Fruit fly (Drosophila melanogaster): Measurements from ENCODE around the gene ppk21.

The ppk21 gene

DNA sequence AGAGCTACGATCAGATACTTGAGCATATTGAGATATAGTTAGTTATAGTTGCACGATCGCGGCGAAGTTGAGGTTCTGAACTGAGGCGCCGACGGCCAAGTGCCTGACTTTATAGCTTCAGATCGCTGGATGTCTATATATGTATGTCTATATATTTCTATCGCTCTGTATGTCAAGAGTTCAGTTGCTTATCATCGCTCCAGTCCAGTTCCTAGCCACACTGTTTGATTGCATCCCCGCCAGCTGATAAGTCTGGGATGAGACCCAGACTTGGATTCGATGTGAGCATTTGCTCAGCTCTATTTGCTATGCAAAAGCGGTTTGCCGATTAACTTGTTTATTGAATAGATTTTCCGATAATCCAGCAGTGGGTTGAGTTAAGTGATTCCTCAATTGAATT lies 22.1 kb downstream of the ppk21 start:
- TF ChIP-seq CG8478 (optimal IDR thresholded peaks at IDR 0.05) (no peak), CTCF (optimal IDR thresholded peaks at IDR 0.05) (no peak)

dm6 chr3R:29689211-29689610 lies 24.6 kb downstream of the ppk21 start, which contains the start of gene Obp99c:
TSS of gene Obp99c (minus strand) at chr3R:29689311.
- TF ChIP-seq CG8478 (optimal IDR thresholded peaks at IDR 0.05) = no peak
- TF ChIP-seq CTCF (optimal IDR thresholded peaks at IDR 0.05) = no peak

dm6 chr3R:29689833-29690538 lies 25.4 kb downstream of the ppk21 start:
- no peak for TF ChIP-seq CG8478 (optimal IDR thresholded peaks at IDR 0.05)
- TF ChIP-seq CTCF (optimal IDR thresholded peaks at IDR 0.05) = no peak

dm6 chr3R:29690539-29690852 lies 25.9 kb downstream of the ppk21 start:
- TF ChIP-seq CTCF (optimal IDR thresholded peaks at IDR 0.05) = no peak

DNA sequence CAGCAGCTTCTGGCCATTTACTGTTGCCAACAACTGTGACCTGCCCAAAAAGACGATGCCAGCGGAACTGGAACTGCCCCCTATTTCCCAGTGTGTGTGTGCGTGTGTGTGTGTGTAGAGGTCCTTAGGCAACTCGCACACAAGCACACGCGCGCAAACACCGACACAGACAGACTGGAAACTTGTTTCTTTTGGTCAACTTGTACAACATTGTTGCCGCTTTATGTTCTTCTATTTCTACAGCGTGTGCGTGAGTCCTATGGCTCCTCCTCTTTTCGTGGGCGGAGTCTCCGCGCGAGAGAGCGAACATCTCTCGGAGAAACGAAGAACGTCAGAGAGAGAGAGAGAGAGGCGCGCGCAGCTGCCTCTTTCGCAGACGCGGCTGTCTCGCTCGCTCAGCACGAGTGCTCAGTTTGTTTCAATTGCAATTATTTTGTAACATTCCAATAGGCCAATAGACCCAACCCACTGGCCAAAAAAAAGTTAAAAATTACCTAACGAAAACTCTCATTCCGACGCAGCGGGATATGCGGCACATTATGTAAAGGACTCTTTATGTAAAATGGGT lies 26.5 kb downstream of the ppk21 start:
- TF ChIP-seq CG8478 (optimal IDR thresholded peaks at IDR 0.05) = no peak
- no peak for TF ChIP-seq CTCF (optimal IDR thresholded peaks at IDR 0.05)

- no peak for TF ChIP-seq CG8478 (optimal IDR thresholded peaks at IDR 0.05)
- TF ChIP-seq CTCF (optimal IDR thresholded peaks at IDR 0.05) = no peak
These were observed 27.5 kb downstream of the ppk21 start, which contains the start of gene dmrt99B for dm6 chr3R:29692009-29692641. TSS of gene dmrt99B (plus strand) at chr3R:29692591.

DNA sequence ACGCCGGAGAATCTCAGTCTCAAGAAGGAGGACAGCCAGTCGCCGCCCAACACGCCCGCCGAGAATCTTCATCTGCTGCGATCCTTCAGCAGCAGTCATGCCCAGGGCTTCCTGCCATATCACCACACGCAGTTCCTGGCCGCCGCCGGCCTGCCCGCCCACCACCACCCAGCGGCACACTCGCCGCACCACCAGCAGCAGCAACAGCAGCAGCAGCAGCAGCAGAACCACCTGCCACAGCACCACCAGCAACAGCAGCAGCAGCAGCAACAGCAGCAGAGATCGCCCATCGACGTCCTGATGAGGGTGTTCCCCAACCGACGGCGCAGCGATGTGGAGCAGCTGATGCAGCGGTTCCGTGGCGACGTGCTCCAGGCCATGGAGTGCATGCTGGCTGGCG lies 31.2 kb downstream of the ppk21 start:
- TF ChIP-seq CG8478 (optimal IDR thresholded peaks at IDR 0.05) = no peak
- TF ChIP-seq CTCF (optimal IDR thresholded peaks at IDR 0.05) = no peak

- no peak for TF ChIP-seq CTCF (optimal IDR thresholded peaks at IDR 0.05)
- TF ChIP-seq CG8478 (optimal IDR thresholded peaks at IDR 0.05) = no peak
These were observed 31.8 kb downstream of the ppk21 start for dm6 chr3R:29696359-29696758.

dm6 chr3R:29697841-29698240 lies 33.3 kb downstream of the ppk21 start:
- TF ChIP-seq CG8478 (optimal IDR thresholded peaks at IDR 0.05) = no peak

DNA sequence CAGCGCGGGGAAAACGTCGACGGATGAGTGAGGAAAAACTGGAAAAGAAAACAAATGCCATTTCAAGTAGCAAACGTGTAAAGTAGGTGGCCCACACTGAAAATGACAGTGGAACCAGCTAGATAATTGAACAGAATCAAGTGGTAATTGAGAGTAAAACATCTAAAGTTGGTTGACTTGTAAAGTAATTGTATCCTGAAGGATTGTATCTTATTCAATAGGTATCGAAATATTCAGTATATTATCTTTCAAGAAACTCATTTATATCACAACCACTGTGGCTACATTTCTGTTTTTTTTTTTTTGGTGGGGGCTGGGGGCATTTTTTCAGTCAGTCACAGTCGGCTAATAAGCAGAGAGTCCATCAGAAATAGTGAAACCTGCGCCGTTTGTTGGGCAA lies 34.6 kb downstream of the ppk21 start:
- TF ChIP-seq CTCF (optimal IDR thresholded peaks at IDR 0.05) = no peak
- TF ChIP-seq CG8478 (optimal IDR thresholded peaks at IDR 0.05) = no peak

DNA sequence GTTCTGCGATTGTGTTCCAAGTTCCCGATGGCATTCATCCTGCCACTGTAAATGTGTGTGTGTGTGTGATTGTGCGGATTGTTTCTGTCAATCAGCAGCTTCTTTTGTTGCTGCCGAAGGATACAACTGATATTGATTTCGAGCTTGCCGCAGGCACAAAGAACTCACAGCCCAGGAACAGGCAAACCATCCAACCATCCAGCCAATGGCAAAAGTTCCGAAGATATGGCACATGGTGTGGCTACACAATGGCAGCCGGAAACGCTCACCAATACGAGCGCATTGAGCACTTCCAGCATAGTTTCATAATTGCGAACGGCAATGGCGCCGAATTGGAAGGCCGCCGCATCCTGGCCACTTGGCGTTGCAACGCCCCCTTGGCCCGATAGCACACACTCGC lies 37.2 kb downstream of the ppk21 start:
- no peak for TF ChIP-seq CG8478 (optimal IDR thresholded peaks at IDR 0.05)
- TF ChIP-seq CTCF (optimal IDR thresholded peaks at IDR 0.05) = no peak

- TF ChIP-seq CG8478 (optimal IDR thresholded peaks at IDR 0.05) (no peak), CTCF (optimal IDR thresholded peaks at IDR 0.05) (no peak)
These were observed 40.0 kb downstream of the ppk21 start for dm6 chr3R:29704557-29704956.

DNA sequence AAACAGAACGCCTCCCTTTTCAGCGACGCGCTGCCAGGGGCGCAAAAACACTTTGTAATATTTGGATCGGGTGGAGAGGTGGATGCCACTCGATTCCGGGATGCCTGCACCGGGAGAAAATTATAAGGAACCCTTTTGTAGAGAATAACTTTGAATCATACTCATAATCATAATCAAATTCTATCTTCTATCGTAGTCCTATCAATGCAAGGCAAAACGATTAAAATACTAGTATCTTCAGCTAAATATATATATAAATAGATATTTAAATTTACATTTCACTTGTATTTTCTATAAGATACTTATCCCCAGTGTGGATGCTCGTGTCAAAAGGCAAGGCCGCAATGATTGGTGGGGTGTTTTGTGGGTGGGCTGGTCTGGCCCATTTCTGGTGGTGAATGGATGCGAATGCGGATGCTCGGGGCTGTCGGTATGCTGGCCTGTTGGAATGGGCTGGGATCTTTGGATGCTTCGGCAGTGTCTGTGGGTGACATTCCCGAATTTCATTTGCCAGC lies 41.3 kb downstream of the ppk21 start:
- no peak for TF ChIP-seq CG8478 (optimal IDR thresholded peaks at IDR 0.05)
- TF ChIP-seq CTCF (optimal IDR thresholded peaks at IDR 0.05) = no peak

- TF ChIP-seq CG8478 (optimal IDR thresholded peaks at IDR 0.05) = no peak
- no peak for TF ChIP-seq CTCF (optimal IDR thresholded peaks at IDR 0.05)
These were observed 42.7 kb downstream of the ppk21 start for dm6 chr3R:29707258-29707657.

DNA sequence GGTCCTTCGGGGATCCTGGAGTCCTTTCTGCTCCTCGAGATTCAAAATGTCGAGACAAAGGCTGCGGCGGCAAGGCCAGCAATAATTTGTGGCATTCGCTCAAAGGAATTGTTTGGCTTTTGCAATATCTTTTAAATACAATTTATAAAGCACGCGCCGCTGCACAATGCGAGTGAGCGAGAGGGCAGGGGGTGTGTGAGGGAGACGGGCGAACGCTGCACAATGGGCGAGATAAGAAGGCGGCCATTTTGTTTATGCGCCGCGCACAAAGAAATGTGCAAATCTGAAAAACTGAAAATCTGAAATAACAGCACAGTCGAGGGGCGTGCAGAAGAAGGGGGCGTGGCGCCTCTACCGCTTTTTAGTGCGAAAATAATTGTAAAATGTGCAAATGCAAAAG lies 43.7 kb downstream of the ppk21 start:
- TF ChIP-seq CTCF (optimal IDR thresholded peaks at IDR 0.05) (no peak), CG8478 (optimal IDR thresholded peaks at IDR 0.05) (no peak)

- TF ChIP-seq CTCF (optimal IDR thresholded peaks at IDR 0.05) (no peak), CG8478 (optimal IDR thresholded peaks at IDR 0.05) (no peak)
These were observed 46.9 kb downstream of the ppk21 start for dm6 chr3R:29711434-29711833.

All from S2 (cell line).